Fruit fly (Drosophila melanogaster): ENCODE results near the gene CG8004.

The CG8004 gene

DNA sequence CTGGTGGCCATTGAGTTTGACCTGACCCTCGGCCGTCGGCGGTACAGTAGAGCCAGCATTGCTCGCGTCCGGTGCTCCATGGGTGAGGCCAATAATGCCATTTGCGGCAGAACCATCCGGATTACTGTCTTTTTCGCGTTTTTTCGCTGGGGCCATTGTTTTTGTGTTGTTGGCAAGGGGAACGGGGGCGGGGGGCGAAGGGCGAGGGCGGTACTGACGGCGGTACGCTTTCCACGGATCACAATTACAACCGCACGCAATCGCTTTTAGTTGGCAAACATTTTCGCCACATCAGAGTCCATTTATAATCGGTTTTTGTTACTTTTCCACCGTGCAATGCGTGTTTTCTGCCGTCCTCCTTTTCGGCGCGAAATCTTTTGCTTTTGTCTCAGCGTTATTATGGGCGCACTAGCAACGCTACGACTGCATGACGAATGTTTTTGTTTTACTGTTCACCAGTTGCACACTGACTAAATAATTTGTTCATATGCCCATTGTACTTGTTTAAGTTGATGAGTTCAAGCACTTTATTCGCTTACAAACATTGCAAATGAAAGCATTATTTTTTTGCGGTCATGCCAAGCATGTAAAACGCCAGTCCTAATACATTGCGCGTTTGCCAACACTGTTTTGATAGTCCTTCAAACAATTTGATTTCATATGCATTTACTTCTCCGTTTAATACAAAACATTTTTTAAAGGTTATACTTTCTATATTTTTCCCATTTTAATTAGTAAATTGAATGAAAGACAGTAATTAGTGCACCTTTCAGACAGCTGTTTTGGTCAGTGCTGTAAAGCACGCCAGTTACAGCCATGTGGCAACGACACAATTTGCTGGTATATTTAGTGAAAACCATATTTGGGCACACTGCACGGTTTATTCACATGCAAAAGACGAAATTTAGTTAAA is 5.2 kb downstream of the CG8004 start, which contains the start of gene Pfdn6 (continued):
- peak; percentile 72 for TF ChIP-seq sna (GFP tag; IDR thresholded peaks at IDR 0.05; ENCODE audit: partially characterized antibody)
- no peak for TF ChIP-seq chinmo (GFP tag; IDR thresholded peaks at IDR 0.05; ENCODE audit: partially characterized antibody)
- peak; percentile 73 for TF ChIP-seq MBD-R2 (GFP tag; IDR thresholded peaks at IDR 0.05)
- TF ChIP-seq p53 (GFP tag; optimal IDR thresholded peaks at IDR 0.05), result no peak
- no peak for TF ChIP-seq CG8388 (GFP tag; optimal IDR thresholded peaks at IDR 0.05)
- peak; percentile 50 for TF ChIP-seq kay (GFP tag; optimal IDR thresholded peaks at IDR 0.05)
- peak; percentile 76 for TF ChIP-seq CG13287 (GFP tag; IDR thresholded peaks at IDR 0.05; ENCODE audit: partially characterized antibody)
- TF ChIP-seq gro (GFP tag; optimal IDR thresholded peaks at IDR 0.05), result peak; percentile 56
- TF ChIP-seq HLH4C (GFP tag; IDR thresholded peaks at IDR 0.05; ENCODE audit: partially characterized antibody), result peak; percentile 82
- no peak for TF ChIP-seq CG8478 (optimal IDR thresholded peaks at IDR 0.05)
- TF ChIP-seq pum (GFP tag; optimal IDR thresholded peaks at IDR 0.05), result peak; percentile 36
- TF ChIP-seq Med (GFP tag), result peak; percentile 96
- peak; percentile 68 for TF ChIP-seq CG17328 (GFP tag; IDR thresholded peaks at IDR 0.05)
- TF ChIP-seq YL-1 (GFP tag; optimal IDR thresholded peaks at IDR 0.05), result peak; percentile 90
- TF ChIP-seq eyg (GFP tag; optimal IDR thresholded peaks at IDR 0.05), result peak; percentile 52
- peak; percentile 63; the same call in 1 of the 2 replicates for TF ChIP-seq amos (GFP tag; IDR thresholded peaks at IDR 0.05; ENCODE audit: partially characterized antibody)
- peak; percentile 70 for TF ChIP-seq tna (GFP tag; IDR thresholded peaks at IDR 0.05; ENCODE audit: partially characterized antibody)
- no peak for TF ChIP-seq sqz (GFP tag; optimal IDR thresholded peaks at IDR 0.05)
- TF ChIP-seq Hr39 (optimal IDR thresholded peaks at IDR 0.05), result no peak
- TF ChIP-seq CG6272 (GFP tag; IDR thresholded peaks at IDR 0.05), result no peak; the same call in none of the 2 replicates
- no peak for TF ChIP-seq tup (GFP tag; optimal IDR thresholded peaks at IDR 0.05)
- peak; percentile 90 for TF ChIP-seq CG9609 (GFP tag; optimal IDR thresholded peaks at IDR 0.05)
- peak; percentile 79 for TF ChIP-seq Dad (GFP tag; optimal IDR thresholded peaks at IDR 0.05)
- peak; percentile 68 for TF ChIP-seq Nf-YC (tag; optimal IDR thresholded peaks at IDR 0.05)
- TF ChIP-seq wdn (GFP tag; IDR thresholded peaks at IDR 0.05), result no peak; the same call in none of the 2 replicates
- peak; percentile 62 for TF ChIP-seq sug (tag; optimal IDR thresholded peaks at IDR 0.05)
- peak; percentile 43 for TF ChIP-seq mirr (GFP tag; optimal IDR thresholded peaks at IDR 0.05)
- TF ChIP-seq CTCF (GFP tag; optimal IDR thresholded peaks at IDR 0.05), result no peak
- TF ChIP-seq sc (optimal IDR thresholded peaks at IDR 0.05), result no peak
- no peak for TF ChIP-seq sc (GFP tag; optimal IDR thresholded peaks at IDR 0.05)
- TF ChIP-seq dmrt11E (tag; optimal IDR thresholded peaks at IDR 0.05), result peak; percentile 82
- TF ChIP-seq CG31388 (GFP tag; optimal IDR thresholded peaks at IDR 0.05), result peak; percentile 19
- no peak for TF ChIP-seq Eip74EF (GFP tag; optimal IDR thresholded peaks at IDR 0.05)
- TF ChIP-seq dm (GFP tag; optimal IDR thresholded peaks at IDR 0.05), result peak; percentile 63
- peak; percentile 91 for TF ChIP-seq sisA (GFP tag; IDR thresholded peaks at IDR 0.05)
- peak; percentile 76 for TF ChIP-seq CG14441 (GFP tag; IDR thresholded peaks at IDR 0.05)
- no peak for TF ChIP-seq jumu (GFP tag; optimal IDR thresholded peaks at IDR 0.05)
- TF ChIP-seq CG10565 (GFP tag; optimal IDR thresholded peaks at IDR 0.05), result no peak
- peak; percentile 17 for TF ChIP-seq CG12236 (GFP tag; optimal IDR thresholded peaks at IDR 0.05)
- peak; percentile 72; the same call in 2 of the 3 replicates for TF ChIP-seq CG11093 (GFP tag; IDR thresholded peaks at IDR 0.05)
- peak; percentile 85 for TF ChIP-seq CG7786 (GFP tag; optimal IDR thresholded peaks at IDR 0.05)
- peak; percentile 94 for TF ChIP-seq CG13424 (tag; optimal IDR thresholded peaks at IDR 0.05)
- TF ChIP-seq CG17802 (tag; optimal IDR thresholded peaks at IDR 0.05), result peak; percentile 68
- TF ChIP-seq CG9437 (GFP tag; optimal IDR thresholded peaks at IDR 0.05), result peak; percentile 66
- peak; percentile 25 for TF ChIP-seq CG2202 (tag; optimal IDR thresholded peaks at IDR 0.05)
- no peak for TF ChIP-seq Hey (tag; optimal IDR thresholded peaks at IDR 0.05)
- TF ChIP-seq CG9797 (GFP tag; optimal IDR thresholded peaks at IDR 0.05), result peak; percentile 87
- peak; percentile 90 for TF ChIP-seq Ssrp (tag; optimal IDR thresholded peaks at IDR 0.05)
- TF ChIP-seq PHDP (tag; optimal IDR thresholded peaks at IDR 0.05), result peak; percentile 85
